Worm (Caenorhabditis elegans) whole organism, L3 larva: ENCODE data around the gene dct-19.

Source experiments
- aly-2 ChIP-seq: fragments of 150-350 bp; optimal IDR thresholded peaks from 2 replicates; lab custom pipeline; 2014; ENCODE audit warnings: missing biosample characterization, missing genetic modification characterization
- ama-1 ChIP-seq: fragments of 150-350 bp; optimal IDR thresholded peaks from 2 replicates; lab custom pipeline; 2018
- ceh-28 ChIP-seq: fragments of 150-350 bp; optimal IDR thresholded peaks from 2 replicates; lab custom pipeline; 2014; ENCODE audit warnings: missing biosample characterization, missing genetic modification reagents, missing genetic modification characterization
- ceh-82 ChIP-seq: fragments of 150-350 bp; optimal IDR thresholded peaks from 2 replicates; lab custom pipeline; 2014; ENCODE audit warnings: missing biosample characterization, missing genetic modification characterization
- ceh-9 ChIP-seq: sonication (generic microtip); optimal IDR thresholded peaks from 2 replicates; lab custom pipeline; 2018; ENCODE audit warnings: missing biosample characterization, missing genetic modification characterization
- egl-27 ChIP-seq: sonication (generic microtip); optimal IDR thresholded peaks from 4 replicates; lab custom pipeline; 2017; ENCODE audit warnings: missing biosample characterization, missing genetic modification reagents, missing genetic modification characterization
- elt-1 ChIP-seq: fragments of 150-350 bp; optimal IDR thresholded peaks from 2 replicates; lab custom pipeline; 2014; ENCODE audit warnings: missing biosample characterization, missing genetic modification characterization
- elt-2 ChIP-seq: sonication (generic microtip); optimal IDR thresholded peaks from 2 replicates; lab custom pipeline; 2016; ENCODE audit warnings: missing genetic modification reagents, mild to moderate bottlenecking, missing genetic modification characterization, missing compliant biosample characterization
- elt-3 ChIP-seq, 3 experiments: fragments of 150-350 bp in 1 of 3; sonication (generic microtip) in 2 of 3; optimal IDR thresholded peaks; 2 replicates in 2 of 3; 4 replicates in 1 of 3; lab custom pipeline; 2014 to 2017; ENCODE audit warnings: missing biosample characterization in 3 of 3, missing genetic modification characterization in 3 of 3
- eor-1 ChIP-seq, 2 experiments: fragments of 150-350 bp; optimal IDR thresholded peaks; 2 replicates each; lab custom pipeline; 2014 to 2018; ENCODE audit warnings: missing biosample characterization in 2 of 2, missing genetic modification characterization in 2 of 2
- fkh-10 ChIP-seq: sonication (generic microtip); optimal IDR thresholded peaks from 2 replicates; lab custom pipeline; 2017; ENCODE audit warnings: missing biosample characterization, missing genetic modification reagents, missing genetic modification characterization
- fkh-2 ChIP-seq: fragments of 150-350 bp; optimal IDR thresholded peaks from 2 replicates; lab custom pipeline; 2014; ENCODE audit warnings: missing biosample characterization, missing genetic modification reagents, missing genetic modification characterization
- fos-1 ChIP-seq: fragments of 150-350 bp; optimal IDR thresholded peaks from 2 replicates; lab custom pipeline; 2014; ENCODE audit warnings: missing biosample characterization, missing genetic modification characterization
- hmg-11 ChIP-seq: sonication (generic microtip); optimal IDR thresholded peaks from 2 replicates; lab custom pipeline; 2016; ENCODE audit warnings: missing genetic modification characterization, missing compliant biosample characterization
- jun-1 ChIP-seq: fragments of 150-350 bp; optimal IDR thresholded peaks from 2 replicates; lab custom pipeline; 2014; ENCODE audit warnings: missing biosample characterization, missing genetic modification reagents, missing genetic modification characterization
- lin-15B ChIP-seq: fragments of 150-350 bp; optimal IDR thresholded peaks from 2 replicates; lab custom pipeline; 2014; ENCODE audit warnings: missing biosample characterization, missing genetic modification characterization
- lin-39 ChIP-seq: fragments of 150-350 bp; optimal IDR thresholded peaks from 2 replicates; lab custom pipeline; 2018; ENCODE audit warnings: missing biosample characterization, missing genetic modification reagents, missing genetic modification characterization
- lsy-12 ChIP-seq: sonication (generic microtip); optimal IDR thresholded peaks from 2 replicates; lab custom pipeline; 2016; ENCODE audit warnings: mild to moderate bottlenecking, missing genetic modification characterization, missing compliant biosample characterization
- mdl-1 ChIP-seq: fragments of 150-350 bp; optimal IDR thresholded peaks from 2 replicates; lab custom pipeline; 2014; ENCODE audit warnings: missing biosample characterization, missing genetic modification characterization
- mml-1 ChIP-seq: fragments of 150-350 bp; sonication (generic microtip); optimal IDR thresholded peaks from 3 replicates; lab custom pipeline; 2014; ENCODE audit warnings: missing biosample characterization, missing genetic modification characterization
- nfya-1 ChIP-seq: sonication (generic microtip); optimal IDR thresholded peaks from 2 replicates; lab custom pipeline; 2017; ENCODE audit warnings: missing genetic modification characterization, mild to moderate bottlenecking, missing compliant biosample characterization, antibody characterized with exemption, moderate library complexity; ENCODE audit not compliant: insufficient read depth
- nhr-11 ChIP-seq: fragments of 150-350 bp; optimal IDR thresholded peaks from 2 replicates; lab custom pipeline; 2014; ENCODE audit warnings: missing biosample characterization, missing genetic modification characterization
- nhr-12 ChIP-seq: fragments of 150-350 bp; optimal IDR thresholded peaks from 2 replicates; lab custom pipeline; 2014; ENCODE audit warnings: missing biosample characterization, missing genetic modification characterization
- nhr-23 ChIP-seq: fragments of 150-350 bp; optimal IDR thresholded peaks from 2 replicates; lab custom pipeline; 2014; ENCODE audit warnings: missing biosample characterization, missing genetic modification reagents, missing genetic modification characterization
- nhr-28 ChIP-seq: fragments of 150-350 bp; optimal IDR thresholded peaks from 2 replicates; lab custom pipeline; 2014; ENCODE audit warnings: missing biosample characterization, missing genetic modification characterization
- nhr-43 ChIP-seq: sonication (generic microtip); optimal IDR thresholded peaks from 2 replicates; lab custom pipeline; 2016; ENCODE audit warnings: mild to moderate bottlenecking, missing genetic modification characterization, missing compliant biosample characterization; ENCODE audit not compliant: poor library complexity, severe bottlenecking
- nhr-67 ChIP-seq: fragments of 150-350 bp; optimal IDR thresholded peaks from 2 replicates; lab custom pipeline; 2014; ENCODE audit warnings: missing biosample characterization, missing genetic modification characterization
- nhr-77 ChIP-seq: fragments of 150-350 bp; optimal IDR thresholded peaks from 2 replicates; lab custom pipeline; 2014; ENCODE audit warnings: missing biosample characterization, missing genetic modification characterization
- pha-4 ChIP-seq: fragments of 150-350 bp; optimal IDR thresholded peaks from 2 replicates; lab custom pipeline; 2014; ENCODE audit warnings: missing biosample characterization, missing genetic modification reagents, missing genetic modification characterization
- pqm-1 ChIP-seq: fragments of 150-350 bp; optimal IDR thresholded peaks from 2 replicates; lab custom pipeline; 2017; ENCODE audit warnings: missing biosample characterization, missing genetic modification characterization, inconsistent platforms
- sea-2 ChIP-seq: fragments of 150-350 bp; sonication (generic microtip); optimal IDR thresholded peaks from 4 replicates; lab custom pipeline; 2014; ENCODE audit warnings: missing biosample characterization, missing genetic modification reagents, missing genetic modification characterization
- tbx-2 ChIP-seq: sonication (generic microtip); optimal IDR thresholded peaks from 2 replicates; lab custom pipeline; 2016; ENCODE audit warnings: mild to moderate bottlenecking, missing genetic modification characterization, missing compliant biosample characterization
- unc-62 ChIP-seq: fragments of 150-350 bp; sonication (generic microtip); optimal IDR thresholded peaks from 4 replicates; lab custom pipeline; 2014; ENCODE audit warnings: missing biosample characterization, missing genetic modification reagents, missing genetic modification characterization
- zag-1 ChIP-seq: fragments of 150-350 bp; optimal IDR thresholded peaks from 2 replicates; lab custom pipeline; 2014; ENCODE audit warnings: missing biosample characterization, missing genetic modification characterization
- ztf-11 ChIP-seq: fragments of 150-350 bp; optimal IDR thresholded peaks from 2 replicates; lab custom pipeline; 2014; ENCODE audit warnings: missing biosample characterization, missing genetic modification characterization
- ztf-4 ChIP-seq: fragments of 150-350 bp; optimal IDR thresholded peaks from 2 replicates; lab custom pipeline; 2014; ENCODE audit warnings: missing biosample characterization, missing genetic modification characterization

The dct-19 gene

ce11 chrIV:12964648-12965047 lies 21.9 kb downstream of the dct-19 start:
- TF ChIP-seq elt-2 (tag; lab: Kevin White, UChicago), result peak; percentile 64
- no peak for TF ChIP-seq egl-27
- TF ChIP-seq pqm-1 (tag; lab: Kevin White, UChicago), result peak; percentile 76
- TF ChIP-seq elt-3 (tag; optimal IDR thresholded peaks at IDR 0.05; lab: Kevin White, UChicago), result no peak

- TF ChIP-seq fos-1 (tag; lab: Kevin White, UChicago), result no peak
- no peak for TF ChIP-seq sea-2 (GFP tag; lab: Kevin White, UChicago)
- no peak for TF ChIP-seq nhr-12 (tag; lab: Kevin White, UChicago)
- TF ChIP-seq tbx-2 (tag; lab: Kevin White, UChicago), result no peak
- TF ChIP-seq jun-1 (tag; lab: Kevin White, UChicago), result no peak
- no peak for TF ChIP-seq fkh-10
- TF ChIP-seq ztf-11 (tag; lab: Kevin White, UChicago), result no peak
- TF ChIP-seq zag-1 (tag; lab: Kevin White, UChicago), result no peak
- no peak for TF ChIP-seq pqm-1 (tag; lab: Kevin White, UChicago)
- no peak for TF ChIP-seq nhr-67
- no peak for TF ChIP-seq nfya-1 (tag; lab: Kevin White, UChicago)
- no peak for TF ChIP-seq elt-1 (tag; lab: Kevin White, UChicago)
- TF ChIP-seq elt-3 (tag; optimal IDR thresholded peaks at IDR 0.05; lab: Kevin White, UChicago), result no peak
- TF ChIP-seq elt-2 (tag; lab: Kevin White, UChicago), result no peak
- TF ChIP-seq nhr-11 (tag; lab: Kevin White, UChicago), result no peak
- no peak for TF ChIP-seq eor-1 (tag; optimal IDR thresholded peaks at IDR 0.05; lab: Kevin White, UChicago)
- TF ChIP-seq nhr-23 (tag; lab: Kevin White, UChicago), result no peak
- no peak for TF ChIP-seq ceh-9 (tag; lab: Kevin White, UChicago)
Measured at ce11 chrIV:12965074-12965473, 22.3 kb downstream of the dct-19 start, which contains the start of gene dod-22. Gene dod-22, plus strand, starts transcription at chrIV:12965374.

- TF ChIP-seq ztf-4 (tag; lab: Kevin White, UChicago) (no peak), mdl-1 (tag; lab: Kevin White, UChicago) (no peak)
Measured at ce11 chrIV:12967303-12967702, 24.6 kb downstream of the dct-19 start.

- no peak for TF ChIP-seq unc-62 (GFP tag; lab: Kevin White, UChicago)
- no peak for TF ChIP-seq jun-1 (tag; lab: Kevin White, UChicago)
- no peak for TF ChIP-seq aly-2 (tag; lab: Kevin White, UChicago)
- no peak for TF ChIP-seq nfya-1 (tag; lab: Kevin White, UChicago)
- TF ChIP-seq nhr-77, result no peak
- no peak for TF ChIP-seq nhr-43 (tag; lab: Kevin White, UChicago)
- peak; percentile 76 for TF ChIP-seq elt-2 (tag; lab: Kevin White, UChicago)
Measured at ce11 chrIV:12969141-12969540, 26.4 kb downstream of the dct-19 start, which contains the start of gene F55G11.2. Gene F55G11.2, minus strand, starts transcription at chrIV:12969289.

DNA sequence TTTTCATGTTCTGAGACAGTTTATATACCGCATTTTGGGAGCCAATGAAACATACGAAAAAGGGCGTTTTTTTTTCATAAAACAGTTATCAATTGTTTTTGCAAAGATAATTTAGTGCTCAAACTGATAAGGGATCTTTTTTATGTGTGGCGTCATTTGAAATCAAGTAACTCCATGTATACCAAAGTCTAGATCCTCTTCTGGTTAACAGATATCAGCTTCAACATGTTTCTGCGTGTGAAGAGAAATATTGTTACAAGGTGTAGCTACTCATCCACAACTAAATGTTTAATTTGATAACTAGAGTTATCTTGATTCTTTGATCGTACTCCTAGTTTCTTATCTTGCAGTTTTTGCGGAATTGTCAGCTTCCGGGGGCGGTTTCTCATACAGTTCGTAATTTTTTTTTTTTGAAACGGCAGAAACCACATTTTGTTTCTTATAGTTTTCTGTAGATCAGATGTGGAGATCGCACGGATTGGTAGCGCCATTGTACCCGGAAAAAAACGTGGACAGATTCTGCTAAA lies 29.3 kb downstream of the dct-19 start:
- TF ChIP-seq mml-1 (tag; lab: Kevin White, UChicago) (no peak), elt-2 (tag; lab: Kevin White, UChicago) (peak; percentile 78), nhr-28 (tag; lab: Kevin White, UChicago) (no peak)
- TF ChIP-seq, all 47 proteins: peak for 1

ce11 chrIV:12972780-12973179 lies 30.0 kb downstream of the dct-19 start:
- no peak for TF ChIP-seq nhr-12 (tag; lab: Kevin White, UChicago)
- no peak for TF ChIP-seq nhr-43 (tag; lab: Kevin White, UChicago)
- TF ChIP-seq ceh-82 (tag; lab: Kevin White, UChicago), result no peak
- no peak for TF ChIP-seq elt-3 (tag; optimal IDR thresholded peaks at IDR 0.05; lab: Kevin White, UChicago)
- no peak for TF ChIP-seq lsy-12 (tag; lab: Kevin White, UChicago)
- TF ChIP-seq lin-15B (tag; lab: Kevin White, UChicago), result no peak
- no peak for TF ChIP-seq ama-1 (lab: Kevin White, UChicago)
- TF ChIP-seq ceh-28 (tag; lab: Kevin White, UChicago), result no peak
- no peak for TF ChIP-seq pha-4 (tag; lab: Kevin White, UChicago)
- TF ChIP-seq nhr-77, result no peak
- TF ChIP-seq nhr-23 (tag; lab: Kevin White, UChicago), result no peak
- no peak for TF ChIP-seq pqm-1 (tag; lab: Kevin White, UChicago)
- TF ChIP-seq ceh-9 (tag; lab: Kevin White, UChicago), result no peak
- TF ChIP-seq lin-39 (tag; lab: Kevin White, UChicago), result no peak
- no peak for TF ChIP-seq nhr-28 (tag; lab: Kevin White, UChicago)
- no peak for TF ChIP-seq hmg-11
- TF ChIP-seq fos-1 (tag; lab: Kevin White, UChicago), result no peak
- no peak for TF ChIP-seq fkh-2 (tag; lab: Kevin White, UChicago)
